Fruit fly (Drosophila melanogaster) whole organism, pupa: ENCODE data around the gene CG32023.

ENCODE experiments used
- CG17806 ChIP-seq: fragments of 200-800 bp; sonication (Bioruptor generic); optimal IDR thresholded peaks from 2 replicates; lab custom pipeline; 2018; ENCODE audit warnings: missing biosample characterization, mild to moderate bottlenecking, missing genetic modification characterization, moderate library complexity
- CG34367 ChIP-seq: fragments of 200-800 bp; sonication (Bioruptor generic); optimal IDR thresholded peaks from 2 replicates; lab custom pipeline; 2018; ENCODE audit warnings: missing biosample characterization, mild to moderate bottlenecking, missing genetic modification characterization
- CG9948 ChIP-seq: fragments of 200-800 bp; sonication (Bioruptor generic); optimal IDR thresholded peaks from 2 replicates; lab custom pipeline; 2018; ENCODE audit warnings: missing biosample characterization, mild to moderate bottlenecking, missing genetic modification characterization, moderate library complexity

DNA sequence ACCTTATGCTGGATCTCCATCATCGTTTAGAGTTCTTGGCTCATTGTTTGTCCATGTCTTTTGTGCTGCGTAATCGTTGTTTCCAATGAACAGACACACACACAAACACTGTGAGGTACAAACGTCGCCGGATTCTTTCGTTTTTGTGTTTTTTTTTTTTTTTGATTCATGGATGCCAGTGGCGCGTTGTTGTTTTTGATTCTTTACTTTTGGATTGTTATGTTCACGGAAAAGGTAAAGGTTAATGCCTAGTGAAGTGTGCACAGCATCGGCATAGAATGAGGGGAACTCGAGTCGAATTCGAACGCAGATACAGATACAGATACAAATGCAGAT is 29.5 kb upstream of the CG32023 start:
- TF ChIP-seq CG9948 (tag; lab: Kevin White, UChicago) (no peak), CG34367 (no peak), CG17806 (no peak)
